Worm (Caenorhabditis elegans) whole organism, L2 larva: ENCODE results near the gene C11E4.8.
A peak's percentile ranks its signal among the peaks of the same experiment; 100 is the strongest.

Source experiments
- C34F6.9 ChIP-seq: fragments of 150-350 bp; optimal IDR thresholded peaks from 2 replicates; lab custom pipeline; 2014; ENCODE audit warnings: missing biosample characterization, missing genetic modification characterization
- F13H6.1 ChIP-seq: sonication (generic microtip); optimal IDR thresholded peaks from 2 replicates; lab custom pipeline; 2016; ENCODE audit warnings: missing genetic modification characterization, missing compliant biosample characterization
- Y55F3AM.14 ChIP-seq: fragments of 200-800 bp; sonication (Bioruptor generic); optimal IDR thresholded peaks from 2 replicates; lab custom pipeline; 2018; ENCODE audit warnings: mild to moderate bottlenecking, missing genetic modification characterization, missing compliant biosample characterization
- alr-1 ChIP-seq: fragments of 150-350 bp; optimal IDR thresholded peaks from 2 replicates; lab custom pipeline; 2014; ENCODE audit warnings: missing biosample characterization, missing genetic modification characterization
- ama-1 ChIP-seq: fragments of 150-350 bp; optimal IDR thresholded peaks from 2 replicates; lab custom pipeline; 2018; ENCODE audit warnings: inconsistent platforms
- blmp-1 ChIP-seq: sonication (generic microtip); optimal IDR thresholded peaks from 2 replicates; lab custom pipeline; 2017; ENCODE audit warnings: missing genetic modification characterization, mild to moderate bottlenecking, missing compliant biosample characterization, antibody characterized with exemption, moderate library complexity; ENCODE audit not compliant: insufficient read depth
- ceh-16 ChIP-seq: fragments of 150-350 bp; optimal IDR thresholded peaks from 2 replicates; lab custom pipeline; 2014; ENCODE audit warnings: missing biosample characterization, missing genetic modification characterization
- crh-2 ChIP-seq: sonication (generic microtip); optimal IDR thresholded peaks from 2 replicates; lab custom pipeline; 2017; ENCODE audit warnings: missing biosample characterization, missing genetic modification characterization
- dmd-4 ChIP-seq: sonication (generic microtip); optimal IDR thresholded peaks from 2 replicates; lab custom pipeline; 2017; ENCODE audit warnings: missing biosample characterization, missing genetic modification characterization
- elt-3 ChIP-seq: sonication (generic microtip); optimal IDR thresholded peaks from 2 replicates; lab custom pipeline; 2017; ENCODE audit warnings: missing biosample characterization, missing genetic modification characterization
- lin-11 ChIP-seq: fragments of 150-350 bp; sonication (generic microtip); optimal IDR thresholded peaks from 2 replicates; lab custom pipeline; 2014; ENCODE audit warnings: missing biosample characterization, missing genetic modification characterization, inconsistent platforms, mixed read lengths
- lin-13 ChIP-seq: fragments of 150-350 bp; optimal IDR thresholded peaks from 2 replicates; lab custom pipeline; 2014; ENCODE audit warnings: missing biosample characterization, missing genetic modification reagents, missing genetic modification characterization
- lin-39 ChIP-seq: fragments of 150-350 bp; optimal IDR thresholded peaks from 2 replicates; lab custom pipeline; 2014; ENCODE audit warnings: missing biosample characterization, missing genetic modification reagents, missing genetic modification characterization
- lsy-2 ChIP-seq, 2 experiments: fragments of 150-350 bp in 1 of 2; sonication (generic microtip) in 1 of 2; optimal IDR thresholded peaks; 2 replicates each; lab custom pipeline; 2014 to 2017; ENCODE audit warnings: missing biosample characterization in 2 of 2, missing genetic modification characterization in 2 of 2
- nhr-11 ChIP-seq: fragments of 150-350 bp; optimal IDR thresholded peaks from 2 replicates; lab custom pipeline; 2014; ENCODE audit warnings: missing biosample characterization, missing genetic modification characterization
- nhr-12 ChIP-seq: fragments of 150-350 bp; optimal IDR thresholded peaks from 2 replicates; lab custom pipeline; 2014; ENCODE audit warnings: missing biosample characterization, missing genetic modification characterization
- nhr-129 ChIP-seq: fragments of 150-350 bp; optimal IDR thresholded peaks from 2 replicates; lab custom pipeline; 2014; ENCODE audit warnings: missing biosample characterization, missing genetic modification characterization
- nhr-21 ChIP-seq: fragments of 150-350 bp; optimal IDR thresholded peaks from 2 replicates; lab custom pipeline; 2014; ENCODE audit warnings: missing biosample characterization, missing genetic modification characterization
- nhr-25 ChIP-seq: fragments of 150-350 bp; sonication (generic microtip); optimal IDR thresholded peaks from 3 replicates; lab custom pipeline; 2014; ENCODE audit warnings: missing biosample characterization, missing genetic modification characterization
- nhr-6 ChIP-seq: fragments of 150-350 bp; optimal IDR thresholded peaks from 2 replicates; lab custom pipeline; 2014; ENCODE audit warnings: missing biosample characterization, missing genetic modification characterization
- nhr-77 ChIP-seq: fragments of 150-350 bp; optimal IDR thresholded peaks from 2 replicates; lab custom pipeline; 2014; ENCODE audit warnings: missing biosample characterization, missing genetic modification characterization
- sem-4 ChIP-seq: fragments of 150-350 bp; optimal IDR thresholded peaks from 2 replicates; lab custom pipeline; 2014; ENCODE audit warnings: missing biosample characterization, missing genetic modification reagents, missing genetic modification characterization
- sma-3 ChIP-seq: sonication (generic microtip); optimal IDR thresholded peaks from 2 replicates; lab custom pipeline; 2016; ENCODE audit warnings: missing genetic modification reagents, missing genetic modification characterization, missing compliant biosample characterization
- sma-9 ChIP-seq, 2 experiments: fragments of 150-350 bp in 1 of 2; sonication (generic microtip) in 1 of 2; optimal IDR thresholded peaks; 2 replicates each; lab custom pipeline; 2014 to 2016; ENCODE audit warnings: missing genetic modification characterization in 2 of 2, mild to moderate bottlenecking in 1 of 2, missing biosample characterization in 1 of 2, missing compliant biosample characterization in 1 of 2, missing genetic modification reagents in 1 of 2, moderate library complexity in 1 of 2
- snpc-4 ChIP-seq: fragments of 150-350 bp; optimal IDR thresholded peaks from 2 replicates; lab custom pipeline; 2014; ENCODE audit warnings: missing biosample characterization, missing genetic modification characterization
- unc-39 ChIP-seq: fragments of 150-350 bp; optimal IDR thresholded peaks from 2 replicates; lab custom pipeline; 2014; ENCODE audit warnings: missing biosample characterization, missing genetic modification characterization
- unc-55 ChIP-seq: fragments of 150-350 bp; sonication (generic microtip); optimal IDR thresholded peaks from 3 replicates; lab custom pipeline; 2014; ENCODE audit warnings: missing biosample characterization, missing genetic modification reagents, missing genetic modification characterization
- unc-62 ChIP-seq: fragments of 150-350 bp; optimal IDR thresholded peaks from 2 replicates; lab custom pipeline; 2014; ENCODE audit warnings: missing biosample characterization, missing genetic modification reagents, missing genetic modification characterization
- ztf-1 ChIP-seq: fragments of 200-800 bp; sonication (Bioruptor generic); conservative IDR thresholded peaks from 2 replicates; pipeline ENCODE4 v1.3.6; 2022; ENCODE audit warnings: missing genetic modification characterization, missing compliant biosample characterization
- ztf-11 ChIP-seq: sonication (generic microtip); optimal IDR thresholded peaks from 2 replicates; lab custom pipeline; 2017; ENCODE audit warnings: missing biosample characterization, missing genetic modification characterization

The C11E4.8 gene

ce11 chrX:9638825-9639474, 18.7 kb downstream of the C11E4.8 start (continued):
- TF ChIP-seq lin-13 (GFP tag; lab: Kevin White, UChicago): no peak
- TF ChIP-seq Y55F3AM.14 (GFP tag; lab: Kevin White, UChicago): no peak
- TF ChIP-seq ztf-1: no peak
- TF ChIP-seq ztf-11: no peak
- TF ChIP-seq lin-11 (tag; lab: Kevin White, UChicago): no peak
- TF ChIP-seq crh-2 (tag; lab: Kevin White, UChicago): peak; percentile 7
- no peak for TF ChIP-seq sma-9 (GFP tag; optimal IDR thresholded peaks at IDR 0.05; lab: Kevin White, UChicago)
- no peak for TF ChIP-seq sma-9 (tag; optimal IDR thresholded peaks at IDR 0.05; lab: Kevin White, UChicago)
- TF ChIP-seq nhr-25: peak; percentile 88
- no peak for TF ChIP-seq lin-39 (tag; lab: Kevin White, UChicago)
- TF ChIP-seq unc-55 (GFP tag; lab: Kevin White, UChicago): no peak
- no peak for TF ChIP-seq snpc-4 (tag; lab: Kevin White, UChicago)
- peak; percentile 18 for TF ChIP-seq ceh-16 (tag; lab: Kevin White, UChicago)

DNA sequence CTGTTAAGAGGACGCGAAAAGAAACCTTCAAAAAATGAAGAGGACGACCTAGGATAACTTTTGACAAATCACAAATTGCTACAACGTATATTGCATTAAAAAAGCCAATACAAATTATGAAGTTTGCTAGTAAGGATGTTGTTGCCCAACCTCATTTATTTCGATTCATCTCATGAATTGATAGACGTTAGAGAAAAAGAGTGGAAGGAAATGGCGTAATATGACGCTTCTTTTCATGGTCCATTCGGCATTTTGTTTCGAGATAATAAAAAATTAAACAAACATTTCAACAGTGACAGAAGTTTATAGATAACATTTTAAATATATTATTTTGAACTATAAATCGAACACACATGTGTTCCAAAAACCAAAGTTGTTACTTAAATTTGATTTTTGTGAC, 20.7 kb downstream of the C11E4.8 start:
- TF ChIP-seq sma-3 (GFP tag; lab: Kevin White, UChicago): no peak
- TF ChIP-seq nhr-12 (tag; lab: Kevin White, UChicago): no peak
- no peak for TF ChIP-seq sem-4
- no peak for TF ChIP-seq ztf-1
- no peak for TF ChIP-seq dmd-4
- no peak for TF ChIP-seq unc-39 (tag; lab: Kevin White, UChicago)
- no peak for TF ChIP-seq nhr-21 (tag; lab: Kevin White, UChicago)
- peak; percentile 56 for TF ChIP-seq nhr-129
- peak in 1 of 2 experiments; percentile 33 for TF ChIP-seq lsy-2 (tag; optimal IDR thresholded peaks at IDR 0.05; lab: Kevin White, UChicago)
- no peak for TF ChIP-seq nhr-11 (tag; lab: Kevin White, UChicago)
- no peak for TF ChIP-seq nhr-77 (tag; lab: Kevin White, UChicago)
- no peak for TF ChIP-seq unc-55 (GFP tag; lab: Kevin White, UChicago)
- TF ChIP-seq ama-1 (lab: Kevin White, UChicago): no peak
- TF ChIP-seq sma-9 (GFP tag; optimal IDR thresholded peaks at IDR 0.05; lab: Kevin White, UChicago): peak; percentile 21
- no peak for TF ChIP-seq sma-9 (tag; optimal IDR thresholded peaks at IDR 0.05; lab: Kevin White, UChicago)
- TF ChIP-seq elt-3 (tag; lab: Kevin White, UChicago): no peak
- TF ChIP-seq C34F6.9 (tag; lab: Kevin White, UChicago): no peak

ce11 chrX:9642775-9643461, 22.7 kb downstream of the C11E4.8 start:
- TF ChIP-seq nhr-77 (tag; lab: Kevin White, UChicago) (no peak), nhr-21 (tag; lab: Kevin White, UChicago) (peak; percentile 6), nhr-129 (peak; percentile 61), unc-55 (GFP tag; lab: Kevin White, UChicago) (peak; percentile 43), nhr-6 (tag; lab: Kevin White, UChicago) (peak; percentile 11), Y55F3AM.14 (GFP tag; lab: Kevin White, UChicago) (no peak), blmp-1 (peak; percentile 74), sma-9 (GFP tag; optimal IDR thresholded peaks at IDR 0.05; lab: Kevin White, UChicago) (peak; percentile 64), sma-9 (tag; optimal IDR thresholded peaks at IDR 0.05; lab: Kevin White, UChicago) (no peak), crh-2 (tag; lab: Kevin White, UChicago) (peak; percentile 26), alr-1 (tag; lab: Kevin White, UChicago) (no peak), sma-3 (GFP tag; lab: Kevin White, UChicago) (peak; percentile 30), nhr-25 (peak; percentile 89), F13H6.1 (no peak), C34F6.9 (tag; lab: Kevin White, UChicago) (peak; percentile 21)

ce11 chrX:9648098-9648574, 27.9 kb downstream of the C11E4.8 start, which contains the start of gene F34H10.4:
TSS of gene F34H10.4 (plus strand) at chrX:9648524.
- TF ChIP-seq nhr-11 (tag; lab: Kevin White, UChicago): no peak
- TF ChIP-seq nhr-12 (tag; lab: Kevin White, UChicago): no peak
- TF ChIP-seq elt-3 (tag; lab: Kevin White, UChicago): no peak
- TF ChIP-seq C34F6.9 (tag; lab: Kevin White, UChicago): no peak
- TF ChIP-seq nhr-21 (tag; lab: Kevin White, UChicago): no peak
- TF ChIP-seq unc-62 (GFP tag; lab: Kevin White, UChicago): no peak
- TF ChIP-seq nhr-25: no peak
- TF ChIP-seq unc-39 (tag; lab: Kevin White, UChicago): no peak
- no peak for TF ChIP-seq nhr-77 (tag; lab: Kevin White, UChicago)
